Fruit fly (Drosophila melanogaster) whole organism, embryonic: Measurements from ENCODE around the gene ato.

ENCODE experiments used
- Asciz ChIP-seq: fragments of 200-800 bp; sonication (Bioruptor generic); optimal IDR thresholded peaks from 2 replicates; lab custom pipeline; 2017; ENCODE audit warnings: missing biosample characterization, mild to moderate bottlenecking, missing genetic modification characterization, missing genetic modification reagents
- B-H2 ChIP-seq: fragments of 200-800 bp; sonication (Bioruptor generic); optimal IDR thresholded peaks from 2 replicates; lab custom pipeline; 2018; ENCODE audit warnings: missing biosample characterization, mild to moderate bottlenecking, missing genetic modification characterization
- CG10147 ChIP-seq: fragments of 200-800 bp; sonication (Bioruptor generic); optimal IDR thresholded peaks from 2 replicates; lab custom pipeline; 2019; ENCODE audit warnings: missing biosample characterization, mild to moderate bottlenecking, missing genetic modification characterization, moderate library complexity
- CG1024 ChIP-seq: fragments of 200-800 bp; sonication (Bioruptor generic); IDR thresholded peaks from 2 replicates; pipeline ENCODE4 v1.3.6; 2022; ENCODE audit warnings: missing biosample characterization, missing genetic modification characterization
- CG10654 ChIP-seq: fragments of 200-800 bp; sonication (Bioruptor generic); optimal IDR thresholded peaks from 2 replicates; lab custom pipeline; 2016; ENCODE audit warnings: missing biosample characterization, missing genetic modification characterization
- CG11695 ChIP-seq: fragments of 200-800 bp; sonication (Bioruptor generic); IDR thresholded peaks from 3 replicates; pipeline ENCODE4 v1.3.6; 2022; ENCODE audit warnings: missing biosample characterization, missing genetic modification characterization
- CG1233 ChIP-seq: fragments of 200-800 bp; sonication (Bioruptor generic); optimal IDR thresholded peaks from 4 replicates; lab custom pipeline; 2018; ENCODE audit warnings: missing biosample characterization, mild to moderate bottlenecking, missing genetic modification characterization
- CG12659 ChIP-seq: fragments of 200-800 bp; sonication (Bioruptor generic); optimal IDR thresholded peaks from 3 replicates; lab custom pipeline; 2017; ENCODE audit warnings: mild to moderate bottlenecking, missing biosample characterization, missing genetic modification reagents, missing genetic modification characterization
- CG13123 ChIP-seq: fragments of 200-800 bp; sonication (Bioruptor generic); optimal IDR thresholded peaks from 2 replicates; lab custom pipeline; 2016; ENCODE audit warnings: missing biosample characterization, missing genetic modification characterization
- CG13775 ChIP-seq: fragments of 200-800 bp; sonication (Bioruptor generic); optimal IDR thresholded peaks from 3 replicates; lab custom pipeline; 2017; ENCODE audit warnings: missing biosample characterization, mild to moderate bottlenecking, missing genetic modification characterization
- CG14014 ChIP-seq: fragments of 200-800 bp; sonication (Bioruptor generic); IDR thresholded peaks from 2 replicates; pipeline ENCODE4 v1.3.6; 2022; ENCODE audit warnings: missing biosample characterization, missing genetic modification characterization
- CG15269 ChIP-seq: fragments of 200-800 bp; sonication (Bioruptor generic); optimal IDR thresholded peaks from 2 replicates; lab custom pipeline; 2018; ENCODE audit warnings: missing biosample characterization, mild to moderate bottlenecking, missing genetic modification characterization, moderate library complexity
- CG16779 ChIP-seq: fragments of 200-800 bp; sonication (Bioruptor generic); IDR thresholded peaks from 2 replicates; pipeline ENCODE4 v1.3.6; 2022; ENCODE audit warnings: missing biosample characterization, missing genetic modification characterization
- CG17612 ChIP-seq: fragments of 200-800 bp; sonication (Bioruptor generic); IDR thresholded peaks from 2 replicates; pipeline ENCODE4 v1.3.6; 2022; ENCODE audit warnings: missing biosample characterization, missing genetic modification characterization
- CG2129 ChIP-seq: fragments of 200-800 bp; sonication (Bioruptor generic); IDR thresholded peaks from 2 replicates; pipeline ENCODE4 v1.3.6; 2022; ENCODE audit warnings: missing biosample characterization, missing genetic modification characterization; ENCODE audit not compliant: partially characterized antibody
- CG4707 ChIP-seq: fragments of 200-800 bp; sonication (Bioruptor generic); optimal IDR thresholded peaks from 2 replicates; lab custom pipeline; 2018; ENCODE audit warnings: missing biosample characterization, mild to moderate bottlenecking, missing genetic modification characterization, moderate library complexity
- CG6654 ChIP-seq: fragments of 200-800 bp; sonication (Bioruptor generic); optimal IDR thresholded peaks from 2 replicates; lab custom pipeline; 2017; ENCODE audit warnings: missing biosample characterization, mild to moderate bottlenecking, missing genetic modification characterization
- CG8388 ChIP-seq: fragments of 200-800 bp; sonication (Bioruptor generic); optimal IDR thresholded peaks from 2 replicates; lab custom pipeline; 2019; ENCODE audit warnings: missing biosample characterization, mild to moderate bottlenecking, missing genetic modification characterization, moderate library complexity
- CG9932 ChIP-seq: fragments of 200-800 bp; sonication (Bioruptor generic); IDR thresholded peaks from 2 replicates; pipeline ENCODE4 v1.3.6; 2022; ENCODE audit warnings: missing biosample characterization, missing genetic modification characterization
- CTCF ChIP-seq: fragments of 200-800 bp; sonication (Bioruptor generic); optimal IDR thresholded peaks from 2 replicates; lab custom pipeline; 2017; ENCODE audit warnings: missing biosample characterization, mild to moderate bottlenecking, missing genetic modification characterization, moderate library complexity
- Dip3 ChIP-seq: fragments of 200-800 bp; sonication (Bioruptor generic); optimal IDR thresholded peaks from 3 replicates; lab custom pipeline; 2016; ENCODE audit warnings: missing biosample characterization, missing genetic modification characterization
- Dref ChIP-seq: fragments of 200-800 bp; sonication (Bioruptor generic); IDR thresholded peaks from 2 replicates; pipeline ENCODE4 v1.3.6; 2022; ENCODE audit warnings: missing biosample characterization, missing genetic modification characterization
- Fer2 ChIP-seq: fragments of 200-800 bp; sonication (Bioruptor generic); optimal IDR thresholded peaks from 2 replicates; lab custom pipeline; 2018; ENCODE audit warnings: missing biosample characterization, mild to moderate bottlenecking, missing genetic modification characterization, moderate library complexity
- H2.0 ChIP-seq: fragments of 200-800 bp; sonication (Bioruptor generic); IDR thresholded peaks from 2 replicates; pipeline ENCODE4 v1.3.6; 2022; ENCODE audit warnings: missing biosample characterization, missing genetic modification characterization
- Hey ChIP-seq: fragments of 200-800 bp; sonication (Bioruptor generic); optimal IDR thresholded peaks from 3 replicates; lab custom pipeline; 2018; ENCODE audit warnings: missing biosample characterization, mild to moderate bottlenecking, missing genetic modification characterization
- MBD-R2 ChIP-seq: fragments of 200-800 bp; sonication (Bioruptor generic); IDR thresholded peaks from 2 replicates; pipeline ENCODE4 v1.3.6; 2022; ENCODE audit warnings: missing biosample characterization, missing genetic modification characterization
- Pdp1 ChIP-seq, 2 experiments: fragments of 200-800 bp; sonication (Bioruptor generic); optimal IDR thresholded peaks; 3 replicates each; lab custom pipeline; 2016; ENCODE audit warnings: missing biosample characterization in 2 of 2, missing genetic modification characterization in 2 of 2, mild to moderate bottlenecking in 1 of 2, moderate library complexity in 1 of 2
- Vsx1 ChIP-seq: fragments of 200-800 bp; sonication (Bioruptor generic); optimal IDR thresholded peaks from 2 replicates; lab custom pipeline; 2017; ENCODE audit warnings: missing biosample characterization, mild to moderate bottlenecking, missing genetic modification characterization, missing genetic modification reagents
- ac ChIP-seq: fragments of 200-800 bp; sonication (Bioruptor generic); optimal IDR thresholded peaks from 3 replicates; lab custom pipeline; 2017; ENCODE audit warnings: missing biosample characterization, mild to moderate bottlenecking, missing genetic modification characterization
- amos ChIP-seq: fragments of 200-800 bp; sonication (Bioruptor generic); IDR thresholded peaks from 2 replicates; pipeline ENCODE4 v1.3.6; 2022; ENCODE audit warnings: missing biosample characterization, missing genetic modification characterization; ENCODE audit not compliant: partially characterized antibody
- crp ChIP-seq, 2 experiments: fragments of 200-800 bp; sonication (Bioruptor generic); optimal IDR thresholded peaks; 2 replicates in 1 of 2; 3 replicates in 1 of 2; lab custom pipeline; 2017; ENCODE audit warnings: missing biosample characterization in 2 of 2, missing genetic modification characterization in 2 of 2, mild to moderate bottlenecking in 1 of 2, moderate library complexity in 1 of 2
- dpn ChIP-seq, 2 experiments: fragments of 200-800 bp; sonication (Bioruptor generic); optimal IDR thresholded peaks; 3 replicates each; lab custom pipeline; 2016; ENCODE audit warnings: missing biosample characterization in 2 of 2, missing genetic modification characterization in 2 of 2
- fd3F ChIP-seq: fragments of 200-800 bp; sonication (Bioruptor generic); optimal IDR thresholded peaks from 2 replicates; lab custom pipeline; 2018; ENCODE audit warnings: missing biosample characterization, mild to moderate bottlenecking, missing genetic modification characterization, moderate library complexity
- fru ChIP-seq: fragments of >200 bp; optimal IDR thresholded peaks from 2 replicates; lab custom pipeline; 2017
- gce ChIP-seq: fragments of 200-800 bp; sonication (Bioruptor generic); IDR thresholded peaks from 3 replicates; pipeline ENCODE4 v1.3.6; 2022; ENCODE audit warnings: missing biosample characterization, missing genetic modification characterization
- luna ChIP-seq: fragments of 200-800 bp; sonication (Bioruptor generic); optimal IDR thresholded peaks from 2 replicates; lab custom pipeline; 2016; ENCODE audit warnings: missing biosample characterization, missing genetic modification characterization
- nom ChIP-seq: fragments of 200-800 bp; sonication (Bioruptor generic); optimal IDR thresholded peaks from 2 replicates; lab custom pipeline; 2017; ENCODE audit warnings: missing biosample characterization, missing genetic modification characterization, mild to moderate bottlenecking, moderate library complexity, missing genetic modification reagents
- org-1 ChIP-seq: fragments of 200-800 bp; sonication (Bioruptor generic); optimal IDR thresholded peaks from 2 replicates; lab custom pipeline; 2017; ENCODE audit warnings: missing biosample characterization, missing genetic modification characterization
- peb ChIP-seq: fragments of 200-800 bp; sonication (Bioruptor generic); IDR thresholded peaks from 2 replicates; pipeline ENCODE4 v1.3.6; 2022; ENCODE audit warnings: missing biosample characterization, missing genetic modification characterization
- pnt ChIP-seq: fragments of 200-800 bp; sonication (Bioruptor generic); optimal IDR thresholded peaks from 3 replicates; lab custom pipeline; 2016; ENCODE audit warnings: missing biosample characterization, missing genetic modification characterization
- psq ChIP-seq: fragments of 200-800 bp; sonication (Bioruptor generic); optimal IDR thresholded peaks from 2 replicates; lab custom pipeline; 2017; ENCODE audit warnings: missing biosample characterization, missing genetic modification characterization
- run ChIP-seq: fragments of 200-800 bp; sonication (Bioruptor generic); optimal IDR thresholded peaks from 3 replicates; lab custom pipeline; 2018; ENCODE audit warnings: missing biosample characterization, mild to moderate bottlenecking, missing genetic modification characterization
- scrt ChIP-seq: fragments of 200-800 bp; sonication (Bioruptor generic); optimal IDR thresholded peaks from 2 replicates; lab custom pipeline; 2018; ENCODE audit warnings: missing biosample characterization, mild to moderate bottlenecking, missing genetic modification characterization, moderate library complexity
- ssp ChIP-seq: fragments of 200-800 bp; sonication (Bioruptor generic); IDR thresholded peaks from 2 replicates; pipeline ENCODE4 v1.3.6; 2022; ENCODE audit warnings: missing biosample characterization, missing genetic modification characterization
- tin ChIP-seq: fragments of 200-800 bp; sonication (Bioruptor generic); optimal IDR thresholded peaks from 3 replicates; lab custom pipeline; 2016; ENCODE audit warnings: missing biosample characterization, missing genetic modification characterization
- ttk ChIP-seq: fragments of 200-800 bp; sonication (Bioruptor generic); IDR thresholded peaks from 2 replicates; pipeline ENCODE4 v2.1.2; 2022; ENCODE audit warnings: missing biosample characterization, missing genetic modification characterization
- tup ChIP-seq: fragments of 200-800 bp; sonication (Bioruptor generic); optimal IDR thresholded peaks from 2 replicates; lab custom pipeline; 2016; ENCODE audit warnings: missing biosample characterization, mild to moderate bottlenecking, missing genetic modification characterization, moderate library complexity
- wor ChIP-seq: fragments of 200-800 bp; sonication (Bioruptor generic); IDR thresholded peaks from 2 replicates; pipeline ENCODE4 v1.3.6; 2022; ENCODE audit warnings: missing biosample characterization, missing genetic modification characterization
- zfh1 ChIP-seq: fragments of 200-800 bp; sonication (Bioruptor generic); IDR thresholded peaks from 3 replicates; pipeline ENCODE4 v1.3.6; 2022; ENCODE audit warnings: missing biosample characterization, missing genetic modification characterization

The ato gene

DNA sequence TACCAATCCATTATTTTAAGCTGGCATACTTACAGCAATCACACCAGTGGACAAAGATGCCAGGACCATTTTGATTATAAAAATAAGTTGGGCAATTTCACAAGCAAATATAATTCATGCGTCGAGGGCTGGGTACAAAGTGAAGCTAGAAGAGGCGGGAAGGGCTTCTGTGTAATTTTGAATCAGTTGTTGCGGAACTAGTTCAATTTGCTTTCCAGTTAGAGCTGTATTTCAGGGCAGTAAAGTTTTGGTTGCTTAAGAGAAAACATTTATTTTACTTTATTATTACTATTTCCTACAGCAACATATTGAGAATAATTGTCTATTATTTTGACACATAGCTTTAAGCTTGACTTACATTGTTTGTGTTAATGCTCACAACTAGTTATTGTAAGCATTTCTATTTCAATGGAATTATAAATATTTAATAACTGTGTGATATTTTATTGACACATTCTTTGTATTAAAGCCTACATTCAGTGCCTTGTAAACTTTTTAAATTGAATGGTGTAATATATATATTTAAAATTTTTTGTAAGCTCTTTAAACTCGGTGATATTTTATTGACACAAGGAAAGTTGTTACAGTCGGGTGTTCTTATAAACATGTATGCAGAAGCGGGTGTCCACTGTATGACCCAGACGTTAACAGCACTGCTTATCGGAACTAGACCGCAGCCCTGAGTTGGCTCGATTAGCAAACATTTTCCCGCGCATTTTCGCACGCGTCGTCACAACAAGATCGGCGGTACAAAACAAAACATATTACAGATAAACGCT lies 13.4 kb upstream of the ato start, which contains the start of the genes RPA1 and Mcm2 (continued):
- TF ChIP-seq CG9932 (GFP tag; lab: Robert Waterston, UW) (peak; percentile 93), CG13123 (GFP tag; lab: Kevin White, UChicago) (peak; percentile 20), CG10654 (GFP tag; lab: Kevin White, UChicago) (peak; percentile 70), luna (GFP tag; lab: Kevin White, UChicago) (no peak), CG10147 (GFP tag; lab: Kevin White, UChicago) (peak; percentile 68), CG6654 (GFP tag; lab: Kevin White, UChicago) (peak; percentile 40), CG16779 (0 out of 2 replicates have a peak, but pooled peaks have one; percentile 24), ssp (peak; percentile 71), ac (GFP tag; lab: Kevin White, UChicago) (no peak), amos (GFP tag; lab: Robert Waterston, UW) (peak; percentile 48), fd3F (GFP tag; lab: Kevin White, UChicago) (peak; percentile 74), pnt (GFP tag; lab: Kevin White, UChicago) (peak; percentile 45), Fer2 (peak; percentile 58), peb (GFP tag; lab: Robert Waterston, UW) (peak; percentile 32; the same call in 1 of the 2 replicates), CTCF (GFP tag; lab: Kevin White, UChicago) (peak; percentile 7), ttk (GFP tag; lab: Robert Waterston, UW) (peak; percentile 55; the same call in 1 of the 2 replicates), nom (GFP tag; lab: Kevin White, UChicago) (peak; percentile 59), scrt (GFP tag; lab: Kevin White, UChicago) (peak; percentile 55), fru (lab: Kevin White, UChicago) (no peak), Vsx1 (GFP tag; lab: Kevin White, UChicago) (no peak), H2.0 (peak; percentile 59), tin (GFP tag; lab: Kevin White, UChicago) (peak; percentile 81), gce (GFP tag; lab: Robert Waterston, UW) (no peak), MBD-R2 (GFP tag; lab: Robert Waterston, UW) (peak; percentile 78), CG1233 (GFP tag; lab: Kevin White, UChicago) (peak; percentile 73), Asciz (GFP tag; lab: Kevin White, UChicago) (no peak), wor (GFP tag; lab: Robert Waterston, UW) (peak; percentile 47; the same call in 1 of the 2 replicates), CG13775 (GFP tag; lab: Kevin White, UChicago) (peak; percentile 89), Dip3 (peak; percentile 78), CG1024 (GFP tag; lab: Robert Waterston, UW) (peak; percentile 35), B-H2 (peak; percentile 68), zfh1 (GFP tag; lab: Robert Waterston, UW) (peak; percentile 82), CG14014 (GFP tag; lab: Robert Waterston, UW) (peak; percentile 76), psq (peak; percentile 38), CG4707 (GFP tag; lab: Kevin White, UChicago) (no peak), Pdp1 (GFP tag; optimal IDR thresholded peaks at IDR 0.05; lab: Kevin White, UChicago) (peak in 1 of 2 experiments; percentile 70), org-1 (peak; percentile 16), dpn (GFP tag; optimal IDR thresholded peaks at IDR 0.05; lab: Kevin White, UChicago) (peak; percentile 47 to 81), tup (GFP tag; lab: Kevin White, UChicago) (peak; percentile 33), CG8388 (GFP tag; lab: Kevin White, UChicago) (peak; percentile 66), CG15269 (tag; lab: Kevin White, UChicago) (peak; percentile 78), run (tag; lab: Kevin White, UChicago) (no peak), CG2129 (GFP tag; lab: Robert Waterston, UW) (no peak), CG11695 (peak; percentile 60; the same call in 1 of the 3 replicates), Hey (tag; lab: Kevin White, UChicago) (no peak), Dref (GFP tag; lab: Robert Waterston, UW) (peak; percentile 57), CG17612 (GFP tag; lab: Robert Waterston, UW) (no peak), crp (GFP tag; optimal IDR thresholded peaks at IDR 0.05; lab: Kevin White, UChicago) (peak in 1 of 2 experiments; percentile 42), CG12659 (GFP tag; lab: Kevin White, UChicago) (peak; percentile 88)
